Worm (Caenorhabditis elegans) whole organism, midembryonic: Measurements from ENCODE around the gene swp-1.

Source experiments
- T22C8.4 ChIP-seq: fragments of 200-800 bp; sonication (Bioruptor generic); IDR thresholded peaks from 2 replicates; pipeline ENCODE4 v1.3.6; 2022; ENCODE audit warnings: missing genetic modification characterization, missing compliant biosample characterization
- cog-1 ChIP-seq: sonication (generic microtip); optimal IDR thresholded peaks from 2 replicates; lab custom pipeline; 2016; ENCODE audit warnings: missing genetic modification characterization, missing compliant biosample characterization
- flt-1 ChIP-seq: fragments of 200-800 bp; sonication (Bioruptor generic); IDR thresholded peaks from 2 replicates; pipeline ENCODE4 v1.3.6; 2022; ENCODE audit warnings: missing genetic modification characterization, missing compliant biosample characterization
- tab-1 ChIP-seq: fragments of 200-800 bp; sonication (Bioruptor generic); IDR thresholded peaks from 2 replicates; pipeline ENCODE4 v1.3.6; 2022; ENCODE audit warnings: missing genetic modification characterization, missing compliant biosample characterization
- ztf-23 ChIP-seq: fragments of 200-800 bp; sonication (Bioruptor generic); IDR thresholded peaks from 2 replicates; pipeline ENCODE4 v1.3.6; 2022; ENCODE audit warnings: missing genetic modification reagents, missing genetic modification characterization, missing compliant biosample characterization
- ztf-29 ChIP-seq: fragments of 200-800 bp; sonication (Bioruptor generic); IDR thresholded peaks from 2 replicates; pipeline ENCODE4 v1.3.6; 2022; ENCODE audit warnings: missing genetic modification reagents, missing genetic modification characterization, missing compliant biosample characterization

ce11 chrIII:5707546-5707945, 2.2 kb upstream of the swp-1 start:
- TF ChIP-seq flt-1 (no peak), cog-1 (no peak), tab-1 (GFP tag; lab: Robert Waterston, UW) (no peak), T22C8.4 (GFP tag; lab: Robert Waterston, UW) (no peak), ztf-29 (GFP tag; lab: Robert Waterston, UW) (no peak), ztf-23 (GFP tag; lab: Robert Waterston, UW) (no peak)
